Fruit fly (Drosophila melanogaster) whole organism, wandering third instar larva: ENCODE results near the gene CG5623.
A peak's percentile ranks its signal among the peaks of the same experiment; 100 is the strongest.

ENCODE experiments used
- Abd-B ChIP-seq: fragments of >200 bp; optimal IDR thresholded peaks from 2 replicates; lab custom pipeline; 2017; ENCODE audit warnings: missing biosample characterization, missing genetic modification characterization
- CG32264 ChIP-seq: fragments of 200-800 bp; sonication (Bioruptor generic); optimal IDR thresholded peaks from 2 replicates; lab custom pipeline; 2016; ENCODE audit warnings: missing biosample characterization, missing genetic modification characterization
- CG9705 ChIP-seq: fragments of 200-800 bp; sonication (Bioruptor generic); optimal IDR thresholded peaks from 2 replicates; lab custom pipeline; 2018; ENCODE audit warnings: missing biosample characterization, mild to moderate bottlenecking, missing genetic modification characterization
- CrebA ChIP-seq: fragments of 200-800 bp; sonication (Bioruptor generic); optimal IDR thresholded peaks from 2 replicates; lab custom pipeline; 2016; ENCODE audit warnings: missing biosample characterization, mild to moderate bottlenecking, missing genetic modification characterization, borderline replicate concordance
- Dfd ChIP-seq: fragments of >200 bp; optimal IDR thresholded peaks from 2 replicates; lab custom pipeline; 2017; ENCODE audit warnings: missing biosample characterization, missing genetic modification characterization
- Dif ChIP-seq: fragments of 200-275, 200-300 bp; sonication (Bioruptor generic); optimal IDR thresholded peaks from 2 replicates; lab custom pipeline; 2018; ENCODE audit warnings: missing biosample characterization, missing genetic modification characterization; ENCODE audit not compliant: partially characterized antibody
- GATAd ChIP-seq: sonication (Bioruptor generic); optimal IDR thresholded peaks from 2 replicates; lab custom pipeline; 2016; ENCODE audit warnings: missing biosample characterization, missing genetic modification characterization
- HLH106 ChIP-seq: fragments of 200-800 bp; optimal IDR thresholded peaks from 3 replicates; lab custom pipeline; 2019; ENCODE audit warnings: missing biosample characterization, mild to moderate bottlenecking, missing genetic modification characterization, moderate library complexity
- Hnf4 ChIP-seq: fragments of 200-800 bp; sonication (Bioruptor generic); optimal IDR thresholded peaks from 2 replicates; lab custom pipeline; 2016; ENCODE audit warnings: missing biosample characterization, mild to moderate bottlenecking, missing genetic modification characterization
- Hr78 ChIP-seq: fragments of >200 bp; optimal IDR thresholded peaks from 2 replicates; lab custom pipeline; 2017; ENCODE audit warnings: missing biosample characterization, missing genetic modification characterization
- Hr83 ChIP-seq: fragments of 200-300 bp; sonication (Bioruptor generic); optimal IDR thresholded peaks from 2 replicates; lab custom pipeline; 2016; ENCODE audit warnings: missing biosample characterization, mild to moderate bottlenecking, missing genetic modification characterization, moderate library complexity; ENCODE audit not compliant: poor library complexity, severe bottlenecking
- Jra ChIP-seq: sonication (Bioruptor generic); optimal IDR thresholded peaks from 2 replicates; lab custom pipeline; 2016; ENCODE audit warnings: missing biosample characterization, missing genetic modification characterization
- Rel ChIP-seq, 2 experiments: fragments of 200-800 bp; sonication (Bioruptor generic) in 1 of 2; optimal IDR thresholded peaks; 2 replicates in 1 of 2; 3 replicates in 1 of 2; lab custom pipeline; 2016 to 2019; ENCODE audit warnings: mild to moderate bottlenecking in 2 of 2, missing biosample characterization in 2 of 2, missing genetic modification characterization in 2 of 2, moderate library complexity in 1 of 2
- Sp1 ChIP-seq: fragments of 200-800 bp; sonication (Bioruptor generic); optimal IDR thresholded peaks from 3 replicates; lab custom pipeline; 2019; ENCODE audit warnings: missing biosample characterization, mild to moderate bottlenecking, missing genetic modification characterization, moderate library complexity
- Vsx2 ChIP-seq: fragments of 200-300, 225-300 bp; sonication (Bioruptor generic); optimal IDR thresholded peaks from 2 replicates; lab custom pipeline; 2018; ENCODE audit warnings: missing biosample characterization, missing genetic modification characterization; ENCODE audit not compliant: partially characterized antibody
- br ChIP-seq: fragments of 200-800 bp; sonication (Bioruptor generic); optimal IDR thresholded peaks from 2 replicates; lab custom pipeline; 2016; ENCODE audit warnings: missing biosample characterization, missing genetic modification characterization
- brk ChIP-seq: fragments of 200-800 bp; sonication (Bioruptor generic); optimal IDR thresholded peaks from 2 replicates; lab custom pipeline; 2016; ENCODE audit warnings: missing biosample characterization, mild to moderate bottlenecking, missing genetic modification characterization
- dl ChIP-seq, 2 experiments: fragments of 175-275, 200-275 bp in 1 of 2; fragments of 200-275 bp in 1 of 2; sonication (Bioruptor generic); optimal IDR thresholded peaks; lab custom pipeline; 2018; ENCODE audit warnings: mild to moderate bottlenecking in 2 of 2, missing biosample characterization in 2 of 2, missing genetic modification characterization in 2 of 2, moderate library complexity in 2 of 2; ENCODE audit not compliant: partially characterized antibody in 2 of 2, insufficient read depth in 1 of 2
- dmrt93B ChIP-seq: fragments of 200-800 bp; sonication (Bioruptor generic); optimal IDR thresholded peaks from 2 replicates; lab custom pipeline; 2018; ENCODE audit warnings: missing biosample characterization, mild to moderate bottlenecking, missing genetic modification characterization
- ey ChIP-seq: fragments of 200-800 bp; sonication (Bioruptor generic); optimal IDR thresholded peaks from 2 replicates; lab custom pipeline; 2016; ENCODE audit warnings: missing biosample characterization, missing genetic modification characterization
- foxo ChIP-seq, 2 experiments: fragments of 200-800 bp; sonication (Bioruptor generic); optimal IDR thresholded peaks; 2 replicates in 1 of 2; 3 replicates in 1 of 2; lab custom pipeline; 2016 to 2017; ENCODE audit warnings: missing biosample characterization in 2 of 2, missing genetic modification characterization in 2 of 2
- fru ChIP-seq: fragments of 200-800 bp; sonication (Bioruptor generic); optimal IDR thresholded peaks from 3 replicates; lab custom pipeline; 2016; ENCODE audit warnings: missing biosample characterization, mild to moderate bottlenecking, missing genetic modification characterization
- h ChIP-seq: fragments of 200-800 bp; sonication (Bioruptor generic); optimal IDR thresholded peaks from 3 replicates; lab custom pipeline; 2016; ENCODE audit warnings: missing biosample characterization, mild to moderate bottlenecking, missing genetic modification characterization
- jim ChIP-seq: fragments of 175-275, 200-325 bp; sonication (Bioruptor generic); optimal IDR thresholded peaks from 2 replicates; lab custom pipeline; 2016; ENCODE audit warnings: missing biosample characterization, mild to moderate bottlenecking, missing genetic modification characterization
- lola ChIP-seq: fragments of >200 bp; optimal IDR thresholded peaks from 2 replicates; lab custom pipeline; 2017; ENCODE audit warnings: missing biosample characterization, missing genetic modification characterization
- pan ChIP-seq: fragments of >200 bp; optimal IDR thresholded peaks from 2 replicates; lab custom pipeline; 2017
- psq ChIP-seq: fragments of 200-800 bp; sonication (Bioruptor generic); optimal IDR thresholded peaks from 3 replicates; lab custom pipeline; 2017; ENCODE audit warnings: missing biosample characterization, mild to moderate bottlenecking, missing genetic modification characterization, moderate library complexity
- rgr ChIP-seq: fragments of 200-800 bp; sonication (Bioruptor generic); optimal IDR thresholded peaks from 3 replicates; lab custom pipeline; 2016; ENCODE audit warnings: missing biosample characterization, mild to moderate bottlenecking, missing genetic modification characterization
- sage ChIP-seq: fragments of 200-800 bp; sonication (Bioruptor generic); optimal IDR thresholded peaks from 2 replicates; lab custom pipeline; 2016; ENCODE audit warnings: missing biosample characterization, mild to moderate bottlenecking, missing genetic modification characterization
- sv ChIP-seq: fragments of 200-800 bp; sonication (Bioruptor generic); optimal IDR thresholded peaks from 3 replicates; lab custom pipeline; 2016; ENCODE audit warnings: missing biosample characterization, missing genetic modification characterization
- tai ChIP-seq: sonication (Bioruptor generic); optimal IDR thresholded peaks from 2 replicates; lab custom pipeline; 2016; ENCODE audit warnings: missing biosample characterization, missing genetic modification characterization
- usp ChIP-seq: fragments of >200 bp; optimal IDR thresholded peaks from 2 replicates; lab custom pipeline; 2017; ENCODE audit warnings: missing biosample characterization, missing genetic modification characterization
- woc ChIP-seq: sonication (Bioruptor generic); optimal IDR thresholded peaks from 2 replicates; lab custom pipeline; 2016; ENCODE audit warnings: missing biosample characterization, mild to moderate bottlenecking, missing genetic modification characterization

Gene CG5623

DNA sequence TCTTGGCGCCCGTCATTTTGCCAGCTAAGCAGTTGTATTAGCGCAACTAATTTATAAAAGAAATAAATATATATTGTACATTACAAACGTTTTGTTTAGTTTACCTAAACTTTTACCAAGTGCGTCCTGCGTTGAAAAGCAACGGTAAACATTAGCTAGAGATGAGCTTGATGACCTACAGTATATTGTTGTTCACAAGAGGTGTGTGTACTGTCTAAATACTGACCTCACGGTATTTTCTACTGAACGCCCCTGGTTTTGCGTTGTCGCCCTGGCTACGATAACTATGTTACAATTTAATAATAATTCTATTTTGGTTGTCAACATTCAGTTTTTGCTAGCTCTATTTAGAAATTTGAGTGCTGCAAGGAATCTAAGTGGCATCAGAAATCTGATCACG lies 25.2 kb upstream of the CG5623 start, which contains the start of gene Acyp2:
Acyp2 (plus strand) TSS at position 262 of the 400 bp plus-strand sequence.
- no peak for TF ChIP-seq Hr78 (GFP tag; lab: Kevin White, UChicago)
- peak; percentile 8 for TF ChIP-seq CG9705
- TF ChIP-seq h (GFP tag; lab: Kevin White, UChicago) = no peak
- peak; percentile 48 for TF ChIP-seq sv (GFP tag; lab: Kevin White, UChicago)
- peak; percentile 44 for TF ChIP-seq jim (GFP tag; lab: Kevin White, UChicago)
- peak; percentile 69 for TF ChIP-seq Hnf4 (GFP tag; lab: Kevin White, UChicago)
- TF ChIP-seq Jra = peak; percentile 62
- TF ChIP-seq Hr83 (GFP tag; lab: Kevin White, UChicago) = peak; percentile 86
- no peak for TF ChIP-seq pan (lab: Kevin White, UChicago)
- TF ChIP-seq Abd-B (GFP tag; lab: Kevin White, UChicago) = no peak
- TF ChIP-seq lola = no peak
- TF ChIP-seq CrebA (GFP tag; lab: Kevin White, UChicago) = no peak
- no peak for TF ChIP-seq br
- peak; percentile 17 for TF ChIP-seq ey (GFP tag; lab: Kevin White, UChicago)
- TF ChIP-seq HLH106 (tag; lab: Kevin White, UChicago) = peak; percentile 26
- TF ChIP-seq tai (GFP tag; lab: Kevin White, UChicago) = no peak
- peak; percentile 14 for TF ChIP-seq rgr
- peak in 1 of 2 experiments; percentile 53 for TF ChIP-seq foxo (GFP tag; optimal IDR thresholded peaks at IDR 0.05; lab: Kevin White, UChicago)
- no peak for TF ChIP-seq dl (GFP tag; optimal IDR thresholded peaks at IDR 0.05; lab: Kevin White, UChicago; ENCODE audit: insufficient read depth in 1 of 2, partially characterized antibody in 2 of 2)
- TF ChIP-seq CG32264 = no peak
- no peak for TF ChIP-seq Dif
- no peak for TF ChIP-seq sage
- TF ChIP-seq Rel (GFP tag; optimal IDR thresholded peaks at IDR 0.05; lab: Kevin White, UChicago) = no peak
- no peak for TF ChIP-seq Rel (tag; optimal IDR thresholded peaks at IDR 0.05; lab: Kevin White, UChicago)
- TF ChIP-seq woc (GFP tag; lab: Kevin White, UChicago) = no peak

dm6 chr3R:15788221-15788620 lies 21.0 kb upstream of the CG5623 start, which contains the start of gene Uros2:
Gene Uros2, plus strand, starts transcription at chr3R:15788521.
- TF ChIP-seq foxo (GFP tag; optimal IDR thresholded peaks at IDR 0.05; lab: Kevin White, UChicago) (no peak), Dif (no peak), CG32264 (no peak), CG9705 (no peak), h (GFP tag; lab: Kevin White, UChicago) (no peak), Hr83 (GFP tag; lab: Kevin White, UChicago) (no peak), Abd-B (GFP tag; lab: Kevin White, UChicago) (no peak)

- TF ChIP-seq Hnf4 (GFP tag; lab: Kevin White, UChicago) (no peak), br (no peak), Rel (GFP tag; optimal IDR thresholded peaks at IDR 0.05; lab: Kevin White, UChicago) (no peak), Rel (tag; optimal IDR thresholded peaks at IDR 0.05; lab: Kevin White, UChicago) (no peak), rgr (no peak), fru (no peak), Hr83 (GFP tag; lab: Kevin White, UChicago) (no peak), Sp1 (GFP tag; lab: Kevin White, UChicago) (no peak), foxo (GFP tag; optimal IDR thresholded peaks at IDR 0.05; lab: Kevin White, UChicago) (no peak), GATAd (no peak), HLH106 (tag; lab: Kevin White, UChicago) (no peak), dmrt93B (no peak), Jra (no peak), Dfd (GFP tag; lab: Kevin White, UChicago) (no peak), CG9705 (no peak), sv (GFP tag; lab: Kevin White, UChicago) (no peak), Hr78 (GFP tag; lab: Kevin White, UChicago) (no peak), CrebA (GFP tag; lab: Kevin White, UChicago) (no peak), woc (GFP tag; lab: Kevin White, UChicago) (no peak), tai (GFP tag; lab: Kevin White, UChicago) (no peak), Vsx2 (GFP tag; lab: Kevin White, UChicago) (no peak)
Measured at dm6 chr3R:15786538-15786937, 19.3 kb upstream of the CG5623 start, which contains the start of gene CG9590. Gene CG9590, plus strand, starts transcription at chr3R:15786703.

DNA sequence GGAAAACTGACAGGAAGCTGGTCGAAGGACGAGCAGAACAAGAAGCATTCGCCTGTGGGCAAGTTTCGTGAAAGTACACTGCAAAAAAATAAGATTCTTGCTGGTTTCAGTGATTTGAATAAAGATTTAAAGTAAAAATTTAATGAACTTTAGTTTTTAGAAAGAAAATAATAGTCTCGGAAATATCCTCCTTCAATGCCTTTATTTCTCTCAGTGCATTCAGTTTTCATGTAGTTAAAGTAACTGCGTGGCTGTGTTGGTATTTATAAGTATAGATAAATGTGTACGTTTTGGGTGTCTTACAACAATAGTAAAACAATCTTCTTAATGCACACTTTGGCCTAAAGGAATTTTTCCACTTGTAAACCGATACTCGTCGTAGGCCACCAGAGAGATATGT lies 17.1 kb upstream of the CG5623 start:
- TF ChIP-seq CrebA (GFP tag; lab: Kevin White, UChicago) (no peak), Dif (no peak), rgr (no peak), ey (GFP tag; lab: Kevin White, UChicago) (no peak), Sp1 (GFP tag; lab: Kevin White, UChicago) (no peak), brk (GFP tag; lab: Kevin White, UChicago) (no peak), HLH106 (tag; lab: Kevin White, UChicago) (no peak), tai (GFP tag; lab: Kevin White, UChicago) (no peak), lola (no peak), Jra (no peak), usp (GFP tag; lab: Kevin White, UChicago) (no peak), Rel (GFP tag; optimal IDR thresholded peaks at IDR 0.05; lab: Kevin White, UChicago) (no peak), Rel (tag; optimal IDR thresholded peaks at IDR 0.05; lab: Kevin White, UChicago) (no peak), foxo (GFP tag; optimal IDR thresholded peaks at IDR 0.05; lab: Kevin White, UChicago) (no peak), psq (no peak), dl (GFP tag; optimal IDR thresholded peaks at IDR 0.05; lab: Kevin White, UChicago; ENCODE audit: insufficient read depth in 1 of 2, partially characterized antibody in 2 of 2) (no peak), Dfd (GFP tag; lab: Kevin White, UChicago) (no peak), CG32264 (no peak), dmrt93B (no peak)
